Worm (Caenorhabditis elegans) whole organism, early embryonic: ENCODE measurements around the gene lgc-45.

Source experiments
- B0310.2 ChIP-seq: sonication (generic microtip); optimal IDR thresholded peaks from 2 replicates; lab custom pipeline; 2016; ENCODE audit warnings: mild to moderate bottlenecking, missing genetic modification characterization, missing compliant biosample characterization
- ama-1 ChIP-seq: fragments of 150-350 bp; optimal IDR thresholded peaks from 2 replicates; lab custom pipeline; 2014
- ceh-13 ChIP-seq: fragments of 200-800 bp; sonication (Bioruptor generic); optimal IDR thresholded peaks from 2 replicates; lab custom pipeline; 2018; ENCODE audit warnings: mild to moderate bottlenecking, missing genetic modification characterization, missing compliant biosample characterization
- ceh-36 ChIP-seq: sonication (generic microtip); optimal IDR thresholded peaks from 2 replicates; lab custom pipeline; 2016; ENCODE audit warnings: missing genetic modification characterization, inconsistent platforms, missing compliant biosample characterization
- ets-7 ChIP-seq: sonication (generic microtip); optimal IDR thresholded peaks from 2 replicates; lab custom pipeline; 2016; ENCODE audit warnings: missing genotype, missing genetic modification characterization, missing compliant biosample characterization
- flt-1 ChIP-seq: fragments of 200-800 bp; sonication (Bioruptor generic); IDR thresholded peaks from 2 replicates; pipeline ENCODE4 v1.3.6; 2022; ENCODE audit warnings: missing genetic modification characterization, missing compliant biosample characterization
- hmbx-1 ChIP-seq: sonication (generic microtip); optimal IDR thresholded peaks from 2 replicates; lab custom pipeline; 2016; ENCODE audit warnings: mild to moderate bottlenecking, missing genetic modification characterization, missing compliant biosample characterization
- hnd-1 ChIP-seq: sonication (generic microtip); optimal IDR thresholded peaks from 2 replicates; lab custom pipeline; 2016; ENCODE audit warnings: missing genetic modification characterization, missing compliant biosample characterization
- pes-1 ChIP-seq: fragments of 200-800 bp; sonication (Bioruptor generic); IDR thresholded peaks from 2 replicates; pipeline ENCODE4 v1.3.6; 2022; ENCODE audit warnings: missing genetic modification reagents, missing genetic modification characterization, missing compliant biosample characterization
- scrt-1 ChIP-seq: fragments of 200-800 bp; sonication (Bioruptor generic); IDR thresholded peaks from 2 replicates; pipeline ENCODE4 v1.3.6; 2022; ENCODE audit warnings: missing genetic modification characterization, missing compliant biosample characterization
- sea-1 ChIP-seq: fragments of 200-800 bp; sonication (Bioruptor generic); conservative IDR thresholded peaks from 2 replicates; pipeline ENCODE4 v1.3.6; 2022; ENCODE audit warnings: missing genetic modification characterization, missing compliant biosample characterization
- tbx-11 ChIP-seq: fragments of 200-800 bp; sonication (Bioruptor generic); IDR thresholded peaks from 2 replicates; pipeline ENCODE4 v1.3.6; 2022; ENCODE audit warnings: missing genetic modification characterization, missing compliant biosample characterization
- tbx-37 ChIP-seq: fragments of 200-800 bp; sonication (Bioruptor generic); conservative IDR thresholded peaks from 2 replicates; pipeline ENCODE4 v1.3.6; 2022; ENCODE audit warnings: missing genetic modification reagents, missing genetic modification characterization, missing compliant biosample characterization

DNA sequence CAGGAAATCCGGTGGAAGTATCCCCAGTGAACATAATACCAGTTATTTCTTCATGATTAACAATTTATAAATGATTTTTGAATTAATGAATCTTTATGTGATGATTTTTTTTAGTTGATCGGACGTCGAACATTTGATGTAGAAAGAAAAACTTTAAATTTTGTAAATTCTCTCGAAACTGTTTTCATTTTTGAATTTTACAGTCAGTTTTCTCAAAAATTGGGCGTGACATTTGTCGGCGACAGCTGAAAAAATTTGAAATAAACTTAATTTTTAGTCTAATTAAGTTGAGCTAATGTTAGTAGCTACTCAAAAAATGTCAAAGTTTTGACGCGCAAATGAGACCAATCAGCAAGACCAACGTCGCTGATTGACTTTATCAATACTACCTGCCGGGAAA is 26.1 kb downstream of the lgc-45 start, which contains the start of gene srh-60:
- TF ChIP-seq hnd-1 (tag; lab: Kevin White, UChicago) (no peak), tbx-37 (GFP tag; lab: Robert Waterston, UW) (no peak), ets-7 (tag; lab: Kevin White, UChicago) (no peak), flt-1 (GFP tag; lab: Robert Waterston, UW) (no peak), pes-1 (GFP tag; lab: Robert Waterston, UW) (no peak), ama-1 (no peak), hmbx-1 (no peak), ceh-13 (GFP tag; lab: Kevin White, UChicago) (no peak), sea-1 (GFP tag; lab: Robert Waterston, UW) (no peak), ceh-36 (tag; lab: Kevin White, UChicago) (no peak), tbx-11 (GFP tag; lab: Robert Waterston, UW) (no peak), B0310.2 (tag; lab: Kevin White, UChicago) (no peak), scrt-1 (no peak)
